Worm (Caenorhabditis elegans): ENCODE results near the gene syx-5.

- no peak for TF ChIP-seq ztf-29 (GFP tag; IDR thresholded peaks at IDR 0.05)
- no peak for TF ChIP-seq klf-2 (GFP tag; conservative IDR thresholded peaks at IDR 0.05)
- TF ChIP-seq ztf-23 (GFP tag; IDR thresholded peaks at IDR 0.05): no peak
- no peak for TF ChIP-seq flt-1 (GFP tag; IDR thresholded peaks at IDR 0.05)
- TF ChIP-seq ref-1 (GFP tag; conservative IDR thresholded peaks at IDR 0.05): no peak
- no peak for TF ChIP-seq T22C8.4 (GFP tag; IDR thresholded peaks at IDR 0.05)
- no peak for TF ChIP-seq cog-1 (tag; optimal IDR thresholded peaks at IDR 0.05)
Measured at ce11 chrV:11722858-11723257, 41.8 kb upstream of the syx-5 start.

All from whole organism, midembryonic.